Worm (Caenorhabditis elegans) whole organism, late embryonic: ENCODE data around the gene srh-218.

Experiments
- C08G9.2 ChIP-seq: sonication (generic microtip); optimal IDR thresholded peaks from 2 replicates; lab custom pipeline; 2016; ENCODE audit warnings: mild to moderate bottlenecking, missing genetic modification characterization, moderate library complexity, missing compliant biosample characterization
- C38D4.7 ChIP-seq: fragments of 200-800 bp; sonication (Bioruptor generic); optimal IDR thresholded peaks from 2 replicates; lab custom pipeline; 2018; ENCODE audit warnings: mild to moderate bottlenecking, missing genetic modification characterization, moderate library complexity, missing compliant biosample characterization
- T23F11.4 ChIP-seq: fragments of 200-800 bp; sonication (Bioruptor generic); optimal IDR thresholded peaks from 2 replicates; lab custom pipeline; 2018; ENCODE audit warnings: mild to moderate bottlenecking, missing genetic modification characterization, missing compliant biosample characterization
- ama-1 ChIP-seq: fragments of 150-350 bp; optimal IDR thresholded peaks from 2 replicates; lab custom pipeline; 2014
- ceh-14 ChIP-seq: sonication (generic microtip); optimal IDR thresholded peaks from 2 replicates; lab custom pipeline; 2016; ENCODE audit warnings: missing genotype, missing genetic modification characterization, missing compliant biosample characterization
- ceh-18 ChIP-seq: sonication (generic microtip); optimal IDR thresholded peaks from 2 replicates; lab custom pipeline; 2016; ENCODE audit warnings: missing genetic modification characterization, missing compliant biosample characterization
- ceh-19 ChIP-seq: fragments of 200-800 bp; sonication (Bioruptor generic); optimal IDR thresholded peaks from 2 replicates; lab custom pipeline; 2018; ENCODE audit warnings: mild to moderate bottlenecking, missing genetic modification characterization, missing compliant biosample characterization
- ceh-2 ChIP-seq: sonication (generic microtip); optimal IDR thresholded peaks from 2 replicates; lab custom pipeline; 2016; ENCODE audit warnings: missing genotype, missing genetic modification characterization, missing compliant biosample characterization
- ceh-30 ChIP-seq: fragments of 150-350 bp; optimal IDR thresholded peaks from 2 replicates; lab custom pipeline; 2014; ENCODE audit warnings: missing biosample characterization, missing genetic modification characterization
- ceh-31 ChIP-seq: sonication (generic microtip); optimal IDR thresholded peaks from 2 replicates; lab custom pipeline; 2016; ENCODE audit warnings: missing genetic modification characterization, missing compliant biosample characterization
- ceh-34 ChIP-seq: sonication (generic microtip); optimal IDR thresholded peaks from 2 replicates; lab custom pipeline; 2016; ENCODE audit warnings: mild to moderate bottlenecking, missing genetic modification characterization, missing compliant biosample characterization
- ceh-45 ChIP-seq: fragments of 200-800 bp; sonication (Bioruptor generic); IDR thresholded peaks from 2 replicates; pipeline ENCODE4 v1.3.6; 2022; ENCODE audit warnings: missing genetic modification reagents, missing genetic modification characterization, missing compliant biosample characterization
- ceh-6 ChIP-seq: fragments of 200-800 bp; sonication (Bioruptor generic); optimal IDR thresholded peaks from 2 replicates; lab custom pipeline; 2018; ENCODE audit warnings: mild to moderate bottlenecking, missing genetic modification characterization, missing compliant biosample characterization
- ceh-9 ChIP-seq: sonication (generic microtip); optimal IDR thresholded peaks from 2 replicates; lab custom pipeline; 2016; ENCODE audit warnings: mild to moderate bottlenecking, missing genetic modification characterization, inconsistent platforms, missing compliant biosample characterization
- dve-1 ChIP-seq: sonication (generic microtip); optimal IDR thresholded peaks from 2 replicates; lab custom pipeline; 2017; ENCODE audit warnings: antibody characterized with exemption, mild to moderate bottlenecking, missing genetic modification characterization, missing compliant biosample characterization
- elt-2 ChIP-seq: sonication (generic microtip); optimal IDR thresholded peaks from 2 replicates; lab custom pipeline; 2016; ENCODE audit warnings: missing genetic modification reagents, missing genetic modification characterization, missing compliant biosample characterization
- ets-4 ChIP-seq: sonication (generic microtip); optimal IDR thresholded peaks from 2 replicates; lab custom pipeline; 2016; ENCODE audit warnings: missing genetic modification characterization, missing compliant biosample characterization
- gmeb-2 ChIP-seq: sonication (generic microtip); optimal IDR thresholded peaks from 2 replicates; lab custom pipeline; 2016; ENCODE audit warnings: missing genetic modification characterization, inconsistent platforms, missing compliant biosample characterization
- hlh-13 ChIP-seq: fragments of 200-800 bp; sonication (Bioruptor generic); optimal IDR thresholded peaks from 2 replicates; lab custom pipeline; 2018; ENCODE audit warnings: mild to moderate bottlenecking, missing genetic modification characterization, missing compliant biosample characterization
- hlh-8 ChIP-seq: sonication (generic microtip); optimal IDR thresholded peaks from 2 replicates; lab custom pipeline; 2016; ENCODE audit warnings: missing genotype, missing genetic modification characterization, missing compliant biosample characterization
- lim-6 ChIP-seq: sonication (generic microtip); optimal IDR thresholded peaks from 2 replicates; lab custom pipeline; 2016; ENCODE audit warnings: missing genetic modification characterization, missing compliant biosample characterization
- madf-2 ChIP-seq: sonication (generic microtip); optimal IDR thresholded peaks from 2 replicates; lab custom pipeline; 2017; ENCODE audit warnings: missing genetic modification characterization, missing compliant biosample characterization
- mec-3 ChIP-seq: sonication (generic microtip); optimal IDR thresholded peaks from 2 replicates; lab custom pipeline; 2016; ENCODE audit warnings: borderline replicate concordance, missing genetic modification characterization, missing compliant biosample characterization
- nfya-1 ChIP-seq: sonication (generic microtip); optimal IDR thresholded peaks from 2 replicates; lab custom pipeline; 2017; ENCODE audit warnings: missing genetic modification characterization, mild to moderate bottlenecking, missing compliant biosample characterization, antibody characterized with exemption, moderate library complexity
- nhr-232 ChIP-seq: sonication (generic microtip); optimal IDR thresholded peaks from 2 replicates; lab custom pipeline; 2016; ENCODE audit warnings: missing genetic modification characterization, missing compliant biosample characterization
- odd-2 ChIP-seq: sonication (generic microtip); optimal IDR thresholded peaks from 2 replicates; lab custom pipeline; 2017; ENCODE audit warnings: antibody characterized with exemption, mild to moderate bottlenecking, missing genetic modification characterization, missing compliant biosample characterization
- pax-1 ChIP-seq: fragments of 150-350 bp; optimal IDR thresholded peaks from 2 replicates; lab custom pipeline; 2014; ENCODE audit warnings: missing biosample characterization, missing genetic modification characterization
- pha-2 ChIP-seq: sonication (generic microtip); optimal IDR thresholded peaks from 2 replicates; lab custom pipeline; 2017; ENCODE audit warnings: mild to moderate bottlenecking, missing genetic modification characterization, missing compliant biosample characterization
- pha-4 ChIP-seq: fragments of 150-350 bp; optimal IDR thresholded peaks from 2 replicates; lab custom pipeline; 2018; ENCODE audit warnings: missing biosample characterization, missing genetic modification reagents, missing genetic modification characterization
- ref-2 ChIP-seq: sonication (generic microtip); optimal IDR thresholded peaks from 2 replicates; lab custom pipeline; 2016; ENCODE audit warnings: missing genetic modification characterization, missing compliant biosample characterization
- rnt-1 ChIP-seq: sonication (generic microtip); optimal IDR thresholded peaks from 2 replicates; lab custom pipeline; 2016; ENCODE audit warnings: missing genetic modification characterization, missing compliant biosample characterization
- sox-2 ChIP-seq: fragments of 200-800 bp; sonication (Bioruptor generic); IDR thresholded peaks from 2 replicates; pipeline ENCODE4 v1.3.6; 2022; ENCODE audit warnings: missing genetic modification reagents, missing genetic modification characterization, missing compliant biosample characterization
- syd-9 ChIP-seq: sonication (generic microtip); optimal IDR thresholded peaks from 2 replicates; lab custom pipeline; 2016; ENCODE audit warnings: mild to moderate bottlenecking, missing genetic modification characterization, moderate library complexity, missing compliant biosample characterization
- tbx-2 ChIP-seq: sonication (generic microtip); optimal IDR thresholded peaks from 2 replicates; lab custom pipeline; 2016; ENCODE audit warnings: missing genetic modification characterization, missing compliant biosample characterization
- unc-42 ChIP-seq: sonication (generic microtip); optimal IDR thresholded peaks from 2 replicates; lab custom pipeline; 2016; ENCODE audit warnings: missing genotype, missing genetic modification characterization, missing compliant biosample characterization
- unc-86 ChIP-seq: sonication (generic microtip); optimal IDR thresholded peaks from 2 replicates; lab custom pipeline; 2016; ENCODE audit warnings: missing genetic modification characterization, missing compliant biosample characterization

Gene srh-218

ce11 chrV:15505068-15505467 is 11.3 kb downstream of the srh-218 start (continued):
- TF ChIP-seq hlh-13 (GFP tag; lab: Kevin White, UChicago): peak; percentile 23
- peak; percentile 42 for TF ChIP-seq nhr-232 (tag; lab: Kevin White, UChicago)
- peak; percentile 51 for TF ChIP-seq ceh-19 (GFP tag; lab: Kevin White, UChicago)
- peak; percentile 12 for TF ChIP-seq ceh-14 (tag; lab: Kevin White, UChicago)
- TF ChIP-seq tbx-2: peak; percentile 38
- TF ChIP-seq ceh-45 (GFP tag; lab: Robert Waterston, UW): peak; percentile 61; the same call in 1 of the 2 replicates
- peak; percentile 26 for TF ChIP-seq T23F11.4 (GFP tag; lab: Kevin White, UChicago)

- peak; percentile 90 for TF ChIP-seq nfya-1
- no peak for TF ChIP-seq unc-86 (tag; lab: Kevin White, UChicago)
- no peak for TF ChIP-seq lim-6 (tag; lab: Kevin White, UChicago)
- TF ChIP-seq unc-42 (tag; lab: Kevin White, UChicago): peak; percentile 94
- peak; percentile 40 for TF ChIP-seq tbx-2
- TF ChIP-seq pax-1 (tag; lab: Kevin White, UChicago): peak; percentile 14
- no peak for TF ChIP-seq sox-2 (GFP tag; lab: Robert Waterston, UW)
- TF ChIP-seq ceh-18 (tag; lab: Kevin White, UChicago): peak; percentile 38
- TF ChIP-seq elt-2 (tag; lab: Kevin White, UChicago): peak; percentile 0
- no peak for TF ChIP-seq ceh-45 (GFP tag; lab: Robert Waterston, UW)
- peak; percentile 37 for TF ChIP-seq ceh-34 (tag; lab: Kevin White, UChicago)
- TF ChIP-seq dve-1 (tag; lab: Kevin White, UChicago): no peak
- TF ChIP-seq ceh-31 (tag; lab: Kevin White, UChicago): peak; percentile 56
- TF ChIP-seq, all 69 proteins: peak for 8
Measured at ce11 chrV:15511613-15512216, 17.9 kb downstream of the srh-218 start, which contains the start of gene rpl-38. rpl-38 (plus strand) TSS chrV:15512166.

DNA sequence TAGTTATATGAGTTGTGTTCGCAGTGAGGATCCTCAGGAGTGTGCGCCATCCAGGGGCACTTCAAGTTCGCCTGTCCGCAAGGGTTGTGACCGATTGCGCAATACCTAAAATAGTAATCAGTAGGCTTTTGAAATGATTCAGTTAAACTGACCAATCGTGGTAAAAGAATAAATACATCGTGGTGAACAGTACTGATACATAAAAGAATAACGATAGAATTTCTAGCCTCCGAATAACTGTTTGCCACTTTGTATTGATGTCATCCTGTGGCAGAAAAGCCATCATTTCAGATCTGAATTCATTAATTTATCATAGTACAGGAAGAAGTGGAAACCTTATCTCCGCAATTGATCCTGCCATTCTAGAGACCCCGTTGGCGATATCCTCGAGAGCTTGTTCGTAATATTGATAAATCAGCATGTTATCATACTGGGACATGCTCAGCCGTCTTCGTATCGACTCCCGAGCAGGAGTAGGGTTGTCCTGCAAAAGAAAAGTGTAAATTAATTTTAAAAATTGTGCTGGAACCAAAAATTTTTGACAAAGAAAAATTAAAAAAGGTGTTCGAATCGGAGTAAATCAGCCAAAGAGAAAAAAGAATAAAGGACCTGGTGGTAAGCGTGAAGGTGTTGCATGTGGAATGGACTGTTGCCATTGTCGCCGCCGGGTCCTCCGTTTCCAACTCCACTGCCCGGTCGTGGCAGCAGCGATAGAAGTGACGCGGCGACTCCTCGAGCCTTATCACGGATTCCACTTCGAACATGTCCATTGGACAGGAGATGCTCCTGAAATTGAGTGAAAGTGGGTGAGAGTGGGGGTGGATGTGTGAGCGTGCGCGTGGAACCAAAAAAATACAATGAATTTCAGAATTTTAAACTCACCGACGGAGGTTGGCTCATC is 19.3 kb downstream of the srh-218 start:
- TF ChIP-seq pax-1 (tag; lab: Kevin White, UChicago) (no peak), hlh-8 (tag; lab: Kevin White, UChicago) (no peak), ceh-9 (no peak), sox-2 (GFP tag; lab: Robert Waterston, UW) (no peak), C38D4.7 (GFP tag; lab: Kevin White, UChicago) (no peak), pha-2 (tag; lab: Kevin White, UChicago) (no peak), nfya-1 (no peak), unc-86 (tag; lab: Kevin White, UChicago) (no peak), pha-4 (tag; lab: Kevin White, UChicago) (no peak), ceh-34 (tag; lab: Kevin White, UChicago) (no peak), ref-2 (tag; lab: Kevin White, UChicago) (no peak), ama-1 (lab: Kevin White, UChicago) (no peak), madf-2 (no peak), unc-42 (tag; lab: Kevin White, UChicago) (no peak), syd-9 (tag; lab: Kevin White, UChicago) (no peak)
- TF ChIP-seq, all 69 proteins: peak for 0

- no peak for TF ChIP-seq rnt-1 (tag; lab: Kevin White, UChicago)
- TF ChIP-seq ceh-6 (GFP tag; lab: Kevin White, UChicago): peak; percentile 21
- TF ChIP-seq ceh-34 (tag; lab: Kevin White, UChicago): no peak
- no peak for TF ChIP-seq ceh-31 (tag; lab: Kevin White, UChicago)
- TF ChIP-seq ceh-2: no peak
- TF ChIP-seq T23F11.4 (GFP tag; lab: Kevin White, UChicago): no peak
- no peak for TF ChIP-seq ceh-9
Measured at ce11 chrV:15515365-15515764, 21.6 kb downstream of the srh-218 start.

DNA sequence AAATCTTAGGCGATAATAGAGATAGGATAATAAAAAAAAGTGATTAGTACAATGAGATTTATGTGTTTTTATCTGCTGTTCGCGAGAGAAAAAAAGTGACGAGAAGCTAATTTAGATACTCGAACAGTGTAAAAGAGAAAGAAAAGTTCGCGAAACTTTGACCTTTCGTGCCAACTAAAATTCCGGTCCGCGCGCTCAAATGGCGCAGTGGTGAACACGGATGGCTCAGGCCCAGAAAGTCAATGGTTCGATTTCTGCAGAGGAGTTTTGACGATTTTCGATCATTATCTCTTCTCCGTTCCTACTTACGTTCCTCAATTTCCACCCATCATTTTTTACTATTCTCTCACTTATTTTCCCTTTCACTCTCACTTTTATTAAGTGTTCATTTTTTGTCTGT is 22.7 kb downstream of the srh-218 start:
- TF ChIP-seq ceh-30 (no peak), ceh-6 (GFP tag; lab: Kevin White, UChicago) (no peak), ceh-14 (tag; lab: Kevin White, UChicago) (no peak), odd-2 (tag; lab: Kevin White, UChicago) (no peak), nfya-1 (no peak), ceh-18 (tag; lab: Kevin White, UChicago) (no peak), C08G9.2 (tag; lab: Kevin White, UChicago) (no peak), ets-4 (tag; lab: Kevin White, UChicago) (no peak), madf-2 (no peak), mec-3 (tag; lab: Kevin White, UChicago) (no peak), gmeb-2 (tag; lab: Kevin White, UChicago) (no peak)
